Worm (Caenorhabditis elegans): ENCODE measurements around the gene F37C12.21.

Gene F37C12.21

DNA sequence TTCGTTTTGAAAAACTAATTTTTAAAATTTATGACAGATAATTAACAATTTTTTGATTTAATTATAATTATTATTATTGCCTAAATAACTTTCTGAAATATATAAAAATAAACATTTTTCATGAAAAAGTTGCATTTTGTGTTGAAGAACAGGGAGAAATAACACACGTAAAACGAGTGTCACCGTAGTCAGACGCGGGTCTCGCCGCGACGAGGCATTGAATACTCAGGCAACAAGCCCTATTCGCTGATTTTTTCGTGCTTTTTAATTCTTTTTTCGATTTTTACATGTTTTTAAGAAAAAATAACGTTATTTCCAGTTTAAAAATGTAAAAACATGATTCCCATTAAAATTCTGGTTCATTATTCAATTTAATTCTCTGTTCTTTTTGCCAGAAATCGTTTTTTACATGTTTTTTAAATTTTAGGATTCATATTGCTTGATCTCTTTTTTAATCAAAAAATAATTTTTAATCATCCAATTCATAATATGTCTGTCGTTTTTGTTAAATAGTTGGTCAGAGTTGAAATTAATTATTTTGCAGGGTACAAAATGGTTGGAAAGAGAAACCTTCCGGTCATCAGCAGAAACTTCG lies 19.8 kb downstream of the F37C12.21 start, which contains the start of gene rpl-6:
Gene rpl-6 (plus strand): TSS at position 545 of the 595 bp plus-strand sequence.
- TF ChIP-seq ceh-44 (GFP tag; IDR thresholded peaks at IDR 0.05) (0 out of 2 replicates have a peak, but pooled peaks have one; percentile 32), snpc-4 (tag; optimal IDR thresholded peaks at IDR 0.05) (peak; percentile 25), mxl-2 (GFP tag; conservative IDR thresholded peaks at IDR 0.05) (no peak), duxl-1 (tag; optimal IDR thresholded peaks at IDR 0.05; ENCODE audit: poor library complexity) (peak; percentile 64), ceh-20 (GFP tag; IDR thresholded peaks at IDR 0.05) (peak; percentile 27; the same call in 1 of the 2 replicates), ceh-82 (tag; optimal IDR thresholded peaks at IDR 0.05) (no peak), zfp-3 (GFP tag; conservative IDR thresholded peaks at IDR 0.05) (peak; percentile 66; the same call in 1 of the 2 replicates), saeg-2 (GFP tag; IDR thresholded peaks at IDR 0.05) (no peak), hif-1 (tag; optimal IDR thresholded peaks at IDR 0.05) (peak in 1 of 2 experiments; percentile 82), Y5F2A.4 (GFP tag; optimal IDR thresholded peaks at IDR 0.05) (no peak), spr-1 (tag; optimal IDR thresholded peaks at IDR 0.05) (peak; percentile 56), zip-2 (tag; optimal IDR thresholded peaks at IDR 0.05) (peak; percentile 38), lsy-2 (tag; optimal IDR thresholded peaks at IDR 0.05) (peak; percentile 98 to 100), zag-1 (tag; optimal IDR thresholded peaks at IDR 0.05) (no peak), F26F4.8 (GFP tag; conservative IDR thresholded peaks at IDR 0.05) (no peak), nhr-237 (tag; optimal IDR thresholded peaks at IDR 0.05) (no peak), nhr-28 (tag; optimal IDR thresholded peaks at IDR 0.05) (peak; percentile 88), nhr-102 (tag; optimal IDR thresholded peaks at IDR 0.05) (peak; percentile 82), nhr-48 (tag; optimal IDR thresholded peaks at IDR 0.05) (peak; percentile 24), daf-19 (GFP tag; conservative IDR thresholded peaks at IDR 0.05) (peak; percentile 37; the same call in 1 of the 2 replicates), tag-97 (GFP tag; IDR thresholded peaks at IDR 0.05) (no peak), D1046.2 (GFP tag; IDR thresholded peaks at IDR 0.05) (peak; percentile 99), F44E2.7 (GFP tag; IDR thresholded peaks at IDR 0.05) (no peak), nhr-10 (tag; optimal IDR thresholded peaks at IDR 0.05) (no peak), lim-7 (GFP tag; IDR thresholded peaks at IDR 0.05) (0 out of 2 replicates have a peak, but pooled peaks have one; percentile 17), dmd-8 (GFP tag; IDR thresholded peaks at IDR 0.05) (no peak), ceh-28 (tag; optimal IDR thresholded peaks at IDR 0.05) (no peak), spr-3 (GFP tag; optimal IDR thresholded peaks at IDR 0.05) (no peak), T26A8.4 (GFP tag; IDR thresholded peaks at IDR 0.05) (peak; percentile 76), dve-1 (tag; optimal IDR thresholded peaks at IDR 0.05; ENCODE audit: insufficient read depth) (peak; percentile 86), nhr-6 (tag; optimal IDR thresholded peaks at IDR 0.05) (peak; percentile 90), ZK546.5 (tag; optimal IDR thresholded peaks at IDR 0.05) (peak in 1 of 2 experiments; percentile 77), nhr-77 (tag; optimal IDR thresholded peaks at IDR 0.05) (peak; percentile 95), dmd-9 (GFP tag; IDR thresholded peaks at IDR 0.05) (peak; percentile 85), jun-1 (tag; optimal IDR thresholded peaks at IDR 0.05) (no peak), nhr-11 (tag; optimal IDR thresholded peaks at IDR 0.05) (peak; percentile 87), ZK337.2 (GFP tag; IDR thresholded peaks at IDR 0.05) (no peak), F37D6.2 (tag; optimal IDR thresholded peaks at IDR 0.05) (peak; percentile 46), aha-1 (tag) (peak; percentile 99), lin-13 (GFP tag; optimal IDR thresholded peaks at IDR 0.05) (peak; percentile 77), nhr-25 (tag; optimal IDR thresholded peaks at IDR 0.05; ENCODE audit: borderline replicate concordance, insufficient read depth) (peak; percentile 62), fkh-10 (GFP tag; optimal IDR thresholded peaks at IDR 0.05) (peak; percentile 77), hlh-11 (tag; optimal IDR thresholded peaks at IDR 0.05) (peak; percentile 74), lin-38 (GFP tag; IDR thresholded peaks at IDR 0.05) (peak; percentile 82), T20F7.1 (GFP tag; optimal IDR thresholded peaks at IDR 0.05) (peak; percentile 87), unc-130 (GFP tag; optimal IDR thresholded peaks at IDR 0.05) (peak; percentile 41), ces-1 (GFP tag; optimal IDR thresholded peaks at IDR 0.05) (no peak), mes-2 (tag; optimal IDR thresholded peaks at IDR 0.05; ENCODE audit: poor library complexity, severe bottlenecking) (peak; percentile 91), F49E8.2 (tag; optimal IDR thresholded peaks at IDR 0.05; ENCODE audit: borderline replicate concordance) (no peak), ztf-7 (tag; optimal IDR thresholded peaks at IDR 0.05) (peak; percentile 19)

All from whole organism, L4 larva.